Fruit fly (Drosophila melanogaster): ENCODE data around the gene CG3397.
A peak's percentile ranks its signal among the peaks of the same experiment; 100 is the strongest.

CG3397 gene

dm6 chr3R:11947079-11947869, 37.1 kb downstream of the CG3397 start:
- peak; percentile 55; the same call in 2 of the 3 replicates for TF ChIP-seq fd96Ca (GFP tag; IDR thresholded peaks at IDR 0.05)
- TF ChIP-seq CG8159 (tag; optimal IDR thresholded peaks at IDR 0.05): peak; percentile 68
- TF ChIP-seq CG4496 (GFP tag; IDR thresholded peaks at IDR 0.05): peak; percentile 69; the same call in 2 of the 3 replicates
- 0 out of 2 replicates have a peak, but pooled peaks have one; percentile 11 for TF ChIP-seq rn (GFP tag; IDR thresholded peaks at IDR 0.05)
- TF ChIP-seq Snoo (tag; optimal IDR thresholded peaks at IDR 0.05): peak; percentile 69
- TF ChIP-seq Pif1B (GFP tag; optimal IDR thresholded peaks at IDR 0.05): peak; percentile 48
- TF ChIP-seq CG13204 (GFP tag; optimal IDR thresholded peaks at IDR 0.05): peak; percentile 24
- TF ChIP-seq CG15710 (tag; optimal IDR thresholded peaks at IDR 0.05): peak; percentile 63
- TF ChIP-seq CG17806 (tag; optimal IDR thresholded peaks at IDR 0.05): peak; percentile 58
- peak; percentile 60 for TF ChIP-seq CG34367 (tag; optimal IDR thresholded peaks at IDR 0.05)
- TF ChIP-seq CG10348 (GFP tag; IDR thresholded peaks at IDR 0.05): no peak
- TF ChIP-seq EcR (GFP tag; optimal IDR thresholded peaks at IDR 0.05): peak; percentile 8
- peak; percentile 32; the same call in 1 of the 2 replicates for TF ChIP-seq CG12605 (GFP tag; IDR thresholded peaks at IDR 0.05)
- no peak for TF ChIP-seq CG32121 (GFP tag; IDR thresholded peaks at IDR 0.05)
- peak; percentile 61 for TF ChIP-seq gl (tag; optimal IDR thresholded peaks at IDR 0.05)
- TF ChIP-seq D1 (tag; optimal IDR thresholded peaks at IDR 0.05): no peak
- peak; percentile 59 for TF ChIP-seq CG9948 (tag; optimal IDR thresholded peaks at IDR 0.05)
- TF ChIP-seq CG14655 (GFP tag; optimal IDR thresholded peaks at IDR 0.05): no peak
- peak; percentile 38; the same call in 1 of the 2 replicates for TF ChIP-seq Ets98B (GFP tag; IDR thresholded peaks at IDR 0.05)
- peak; percentile 63 for TF ChIP-seq CG8301 (tag; optimal IDR thresholded peaks at IDR 0.05)
- peak; percentile 42 for TF ChIP-seq Pif1A (GFP tag; optimal IDR thresholded peaks at IDR 0.05)

- no peak for TF ChIP-seq Pif1B (GFP tag; optimal IDR thresholded peaks at IDR 0.05)
- peak; percentile 78 for TF ChIP-seq EcR (GFP tag; optimal IDR thresholded peaks at IDR 0.05)
- TF ChIP-seq Ets98B (GFP tag; IDR thresholded peaks at IDR 0.05): peak; percentile 18; the same call in 1 of the 2 replicates
- no peak; the same call in 2 of the 3 replicates for TF ChIP-seq fd96Ca (GFP tag; IDR thresholded peaks at IDR 0.05)
- no peak for TF ChIP-seq rn (GFP tag; IDR thresholded peaks at IDR 0.05)
- TF ChIP-seq CG14655 (GFP tag; optimal IDR thresholded peaks at IDR 0.05): peak; percentile 70
- TF ChIP-seq CG15710 (tag; optimal IDR thresholded peaks at IDR 0.05): no peak
- TF ChIP-seq CG13204 (GFP tag; optimal IDR thresholded peaks at IDR 0.05): peak; percentile 59
- TF ChIP-seq CG32121 (GFP tag; IDR thresholded peaks at IDR 0.05): no peak
- peak; percentile 4 for TF ChIP-seq CG34367 (tag; optimal IDR thresholded peaks at IDR 0.05)
- TF ChIP-seq Pif1A (GFP tag; optimal IDR thresholded peaks at IDR 0.05): no peak
- peak; percentile 60 for TF ChIP-seq CG8301 (tag; optimal IDR thresholded peaks at IDR 0.05)
- TF ChIP-seq D1 (tag; optimal IDR thresholded peaks at IDR 0.05): no peak
- peak; percentile 12 for TF ChIP-seq CG17806 (tag; optimal IDR thresholded peaks at IDR 0.05)
- TF ChIP-seq gl (tag; optimal IDR thresholded peaks at IDR 0.05): no peak
- TF ChIP-seq CG8159 (tag; optimal IDR thresholded peaks at IDR 0.05): peak; percentile 66
- no peak for TF ChIP-seq CG10348 (GFP tag; IDR thresholded peaks at IDR 0.05)
- no peak for TF ChIP-seq Snoo (tag; optimal IDR thresholded peaks at IDR 0.05)
- peak; percentile 60 for TF ChIP-seq CG9948 (tag; optimal IDR thresholded peaks at IDR 0.05)
- no peak for TF ChIP-seq CG4496 (GFP tag; IDR thresholded peaks at IDR 0.05)
- TF ChIP-seq CG12605 (GFP tag; IDR thresholded peaks at IDR 0.05): no peak
Observed at dm6 chr3R:11945450-11946317, 38.7 kb downstream of the CG3397 start.

dm6 chr3R:11941116-11941515, 43.2 kb downstream of the CG3397 start:
- TF ChIP-seq CG8301 (tag; optimal IDR thresholded peaks at IDR 0.05) (no peak), Snoo (tag; optimal IDR thresholded peaks at IDR 0.05) (no peak), CG14655 (GFP tag; optimal IDR thresholded peaks at IDR 0.05) (peak; percentile 17)

- peak; percentile 64 for TF ChIP-seq CG14655 (GFP tag; optimal IDR thresholded peaks at IDR 0.05)
- peak; percentile 69 for TF ChIP-seq CG17806 (tag; optimal IDR thresholded peaks at IDR 0.05)
- peak; percentile 60 for TF ChIP-seq CG13204 (GFP tag; optimal IDR thresholded peaks at IDR 0.05)
- TF ChIP-seq D1 (tag; optimal IDR thresholded peaks at IDR 0.05): peak; percentile 7
- no peak for TF ChIP-seq Snoo (tag; optimal IDR thresholded peaks at IDR 0.05)
- TF ChIP-seq fd96Ca (GFP tag; IDR thresholded peaks at IDR 0.05): peak; percentile 88
- TF ChIP-seq Ets98B (GFP tag; IDR thresholded peaks at IDR 0.05): peak; percentile 72
- TF ChIP-seq CG15710 (tag; optimal IDR thresholded peaks at IDR 0.05): peak; percentile 18
- TF ChIP-seq Pif1B (GFP tag; optimal IDR thresholded peaks at IDR 0.05): peak; percentile 12
- peak; percentile 57; the same call in 1 of the 2 replicates for TF ChIP-seq CG12605 (GFP tag; IDR thresholded peaks at IDR 0.05)
- peak; percentile 75 for TF ChIP-seq CG4496 (GFP tag; IDR thresholded peaks at IDR 0.05)
- peak; percentile 34 for TF ChIP-seq CG9948 (tag; optimal IDR thresholded peaks at IDR 0.05)
- peak; percentile 64 for TF ChIP-seq EcR (GFP tag; optimal IDR thresholded peaks at IDR 0.05)
- peak; percentile 10 for TF ChIP-seq Pif1A (GFP tag; optimal IDR thresholded peaks at IDR 0.05)
- no peak for TF ChIP-seq gl (tag; optimal IDR thresholded peaks at IDR 0.05)
- peak; percentile 58 for TF ChIP-seq CG8159 (tag; optimal IDR thresholded peaks at IDR 0.05)
- TF ChIP-seq CG10348 (GFP tag; IDR thresholded peaks at IDR 0.05): no peak
- TF ChIP-seq CG34367 (tag; optimal IDR thresholded peaks at IDR 0.05): no peak
- peak; percentile 51 for TF ChIP-seq CG8301 (tag; optimal IDR thresholded peaks at IDR 0.05)
- TF ChIP-seq CG32121 (GFP tag; IDR thresholded peaks at IDR 0.05): peak; percentile 57
- peak; percentile 65 for TF ChIP-seq rn (GFP tag; IDR thresholded peaks at IDR 0.05)
Observed at dm6 chr3R:11937427-11938114, 46.8 kb downstream of the CG3397 start.

All from whole organism, pupa.